Worm (Caenorhabditis elegans) whole organism, L2 larva: ENCODE data around the gene grd-4.

Experiments used
- aly-2 ChIP-seq: fragments of 150-350 bp; optimal IDR thresholded peaks from 2 replicates; lab custom pipeline; 2014; ENCODE audit warnings: missing biosample characterization, missing genetic modification characterization
- ceh-82 ChIP-seq: fragments of 150-350 bp; optimal IDR thresholded peaks from 2 replicates; lab custom pipeline; 2014; ENCODE audit warnings: missing biosample characterization, missing genetic modification characterization
- crh-2 ChIP-seq: sonication (generic microtip); optimal IDR thresholded peaks from 2 replicates; lab custom pipeline; 2017; ENCODE audit warnings: missing biosample characterization, missing genetic modification characterization
- egl-27 ChIP-seq: sonication (generic microtip); optimal IDR thresholded peaks from 3 replicates; lab custom pipeline; 2017; ENCODE audit warnings: missing biosample characterization, missing genetic modification reagents, missing genetic modification characterization
- fos-1 ChIP-seq: fragments of 150-350 bp; optimal IDR thresholded peaks from 2 replicates; lab custom pipeline; 2014; ENCODE audit warnings: missing biosample characterization, missing genetic modification characterization
- nhr-10 ChIP-seq: sonication (generic microtip); optimal IDR thresholded peaks from 2 replicates; lab custom pipeline; 2017; ENCODE audit warnings: missing biosample characterization, missing genetic modification characterization
- nhr-12 ChIP-seq: fragments of 150-350 bp; optimal IDR thresholded peaks from 2 replicates; lab custom pipeline; 2014; ENCODE audit warnings: missing biosample characterization, missing genetic modification characterization
- nhr-23 ChIP-seq: fragments of 150-350 bp; optimal IDR thresholded peaks from 2 replicates; lab custom pipeline; 2014; ENCODE audit warnings: missing biosample characterization, missing genetic modification reagents, missing genetic modification characterization
- peb-1 ChIP-seq: fragments of 150-350 bp; optimal IDR thresholded peaks from 2 replicates; lab custom pipeline; 2014; ENCODE audit warnings: missing biosample characterization, missing genetic modification characterization
- skn-1 ChIP-seq: sonication (generic microtip); optimal IDR thresholded peaks from 2 replicates; lab custom pipeline; 2017; ENCODE audit warnings: missing biosample characterization, missing genetic modification characterization
- unc-39 ChIP-seq: fragments of 150-350 bp; optimal IDR thresholded peaks from 2 replicates; lab custom pipeline; 2014; ENCODE audit warnings: missing biosample characterization, missing genetic modification characterization
- ztf-4 ChIP-seq: fragments of 150-350 bp; optimal IDR thresholded peaks from 2 replicates; lab custom pipeline; 2014; ENCODE audit warnings: missing biosample characterization, missing genetic modification characterization

DNA sequence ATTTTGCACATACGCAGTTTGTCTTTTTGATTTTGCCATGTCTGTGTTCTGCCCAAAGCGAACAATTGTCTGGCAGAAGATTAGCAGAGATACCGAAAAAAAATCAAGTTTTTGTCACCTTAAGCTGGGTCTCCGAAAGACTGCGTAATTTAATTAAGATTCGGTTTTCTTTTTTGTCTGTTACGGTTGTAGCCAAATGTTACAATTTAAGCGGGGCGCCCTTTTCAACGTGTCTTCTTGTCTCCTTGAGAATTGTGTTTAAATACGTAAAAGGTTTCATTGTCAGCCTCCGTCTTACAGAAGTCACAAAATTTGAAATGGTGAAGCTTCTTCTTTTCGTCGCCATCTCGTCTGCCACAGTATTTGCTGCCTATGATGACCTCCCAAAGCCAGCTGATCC lies 1.3 kb upstream of the grd-4 start, which contains the start of gene grd-14:
- TF ChIP-seq ztf-4 (tag; lab: Kevin White, UChicago), result no peak
- no peak for TF ChIP-seq unc-39 (tag; lab: Kevin White, UChicago)
- TF ChIP-seq fos-1 (tag; lab: Kevin White, UChicago), result no peak
- TF ChIP-seq crh-2 (tag; lab: Kevin White, UChicago), result no peak
- TF ChIP-seq peb-1, result no peak
- no peak for TF ChIP-seq ceh-82
- TF ChIP-seq egl-27, result no peak
- TF ChIP-seq skn-1 (tag; lab: Kevin White, UChicago), result no peak
- TF ChIP-seq nhr-10 (tag; lab: Kevin White, UChicago), result no peak
- TF ChIP-seq aly-2, result no peak
- no peak for TF ChIP-seq nhr-23 (tag; lab: Kevin White, UChicago)
- no peak for TF ChIP-seq nhr-12 (tag; lab: Kevin White, UChicago)
